Fruit fly (Drosophila melanogaster) S2 (cell line): ENCODE results near the gene CG34313.

ENCODE experiments used
- CG8478 ChIP-seq: fragments of >200 bp; optimal IDR thresholded peaks from 2 replicates; lab custom pipeline; 2018
- CTCF ChIP-seq, 2 experiments: fragments of >200 bp; optimal IDR thresholded peaks; 2 replicates each; lab custom pipeline; 2018

dm6 chr2L:16839665-16840064 is 39.7 kb upstream of the CG34313 start:
- no peak for TF ChIP-seq CG8478 (lab: Kevin White, UChicago)
- TF ChIP-seq CTCF (optimal IDR thresholded peaks at IDR 0.05; lab: Kevin White, UChicago), result no peak
